Fruit fly (Drosophila melanogaster) whole organism, embryonic: Measurements from ENCODE around the gene LysRS.

Experiments used
- Atf3 ChIP-seq: fragments of 200-800 bp; sonication (Bioruptor generic); optimal IDR thresholded peaks from 3 replicates; lab custom pipeline; 2016; ENCODE audit warnings: missing biosample characterization, missing genetic modification characterization
- BEAF-32 ChIP-seq: fragments of 200-800 bp; sonication (Bioruptor generic); optimal IDR thresholded peaks from 3 replicates; lab custom pipeline; 2017; ENCODE audit warnings: missing biosample characterization, missing genetic modification characterization, mild to moderate bottlenecking, moderate library complexity, missing genetic modification reagents
- Blimp-1 ChIP-seq: fragments of 200-800 bp; sonication (Bioruptor generic); optimal IDR thresholded peaks from 3 replicates; lab custom pipeline; 2018; ENCODE audit warnings: missing biosample characterization, missing genetic modification characterization, mild to moderate bottlenecking, moderate library complexity, missing genetic modification reagents
- CG1024 ChIP-seq: fragments of 200-800 bp; sonication (Bioruptor generic); IDR thresholded peaks from 2 replicates; pipeline ENCODE4 v1.3.6; 2022; ENCODE audit warnings: missing biosample characterization, missing genetic modification characterization
- CG10543 ChIP-seq: fragments of 200-800 bp; sonication (Bioruptor generic); optimal IDR thresholded peaks from 3 replicates; lab custom pipeline; 2017; ENCODE audit warnings: missing biosample characterization, mild to moderate bottlenecking, missing genetic modification characterization, moderate library complexity
- CG13287 ChIP-seq: fragments of 200-800 bp; sonication (Bioruptor generic); IDR thresholded peaks from 2 replicates; pipeline ENCODE4 v1.3.6; 2022; ENCODE audit warnings: missing biosample characterization, missing genetic modification characterization; ENCODE audit not compliant: partially characterized antibody
- CG13624 ChIP-seq: fragments of 200-800 bp; sonication (Bioruptor generic); optimal IDR thresholded peaks from 2 replicates; lab custom pipeline; 2016; ENCODE audit warnings: missing biosample characterization, missing genetic modification characterization
- CG14014 ChIP-seq: fragments of 200-800 bp; sonication (Bioruptor generic); IDR thresholded peaks from 2 replicates; pipeline ENCODE4 v1.3.6; 2022; ENCODE audit warnings: missing biosample characterization, missing genetic modification characterization
- CG14050 ChIP-seq: fragments of 200-800 bp; sonication (Bioruptor generic); IDR thresholded peaks from 3 replicates; pipeline ENCODE4 v1.3.6; 2022; ENCODE audit warnings: missing biosample characterization, missing genetic modification characterization
- CG17186 ChIP-seq: fragments of 200-800 bp; sonication (Bioruptor generic); optimal IDR thresholded peaks from 3 replicates; lab custom pipeline; 2017; ENCODE audit warnings: missing biosample characterization, missing genetic modification reagents, missing genetic modification characterization
- CG17568 ChIP-seq: fragments of 200-800 bp; sonication (Bioruptor generic); optimal IDR thresholded peaks from 2 replicates; lab custom pipeline; 2018; ENCODE audit warnings: missing biosample characterization, mild to moderate bottlenecking, missing genetic modification characterization, moderate library complexity
- CG17829 ChIP-seq: fragments of 200-800 bp; optimal IDR thresholded peaks from 2 replicates; lab custom pipeline; 2019; ENCODE audit warnings: missing biosample characterization, mild to moderate bottlenecking, missing genetic modification characterization, moderate library complexity
- CG2199 ChIP-seq: fragments of 200-800 bp; sonication (Bioruptor generic); IDR thresholded peaks from 3 replicates; pipeline ENCODE4 v1.3.6; 2022; ENCODE audit warnings: missing biosample characterization, missing genetic modification characterization
- CG4617 ChIP-seq: fragments of 200-800 bp; sonication (Bioruptor generic); optimal IDR thresholded peaks from 3 replicates; lab custom pipeline; 2016; ENCODE audit warnings: missing biosample characterization, missing genetic modification characterization, borderline replicate concordance
- CG4820 ChIP-seq: fragments of 200-800 bp; sonication (Bioruptor generic); optimal IDR thresholded peaks from 3 replicates; lab custom pipeline; 2016; ENCODE audit warnings: missing biosample characterization, missing genetic modification characterization
- CG5953 ChIP-seq: fragments of 200-800 bp; sonication (Bioruptor generic); IDR thresholded peaks from 2 replicates; pipeline ENCODE4 v1.3.6; 2022; ENCODE audit warnings: missing biosample characterization, missing genetic modification characterization
- CG6254 ChIP-seq: fragments of 200-800 bp; sonication (Bioruptor generic); optimal IDR thresholded peaks from 3 replicates; lab custom pipeline; 2017; ENCODE audit warnings: mild to moderate bottlenecking, missing biosample characterization, missing genetic modification reagents, missing genetic modification characterization
- CG6683 ChIP-seq: fragments of 200-800 bp; sonication (Bioruptor generic); optimal IDR thresholded peaks from 2 replicates; lab custom pipeline; 2017; ENCODE audit warnings: missing biosample characterization, mild to moderate bottlenecking, missing genetic modification characterization, missing genetic modification reagents
- CG6689 ChIP-seq: fragments of 200-800 bp; sonication (Bioruptor generic); IDR thresholded peaks from 2 replicates; pipeline ENCODE4 v1.3.6; 2022; ENCODE audit warnings: missing biosample characterization, missing genetic modification characterization
- CG6765 ChIP-seq: fragments of 200-800 bp; sonication (Bioruptor generic); optimal IDR thresholded peaks from 3 replicates; lab custom pipeline; 2017; ENCODE audit warnings: missing biosample characterization, mild to moderate bottlenecking, missing genetic modification characterization
- CG7556 ChIP-seq: fragments of 200-800 bp; sonication (Bioruptor generic); optimal IDR thresholded peaks from 2 replicates; lab custom pipeline; 2017; ENCODE audit warnings: missing biosample characterization, mild to moderate bottlenecking, missing genetic modification characterization
- CG8281 ChIP-seq: fragments of 200-800 bp; sonication (Bioruptor generic); optimal IDR thresholded peaks from 2 replicates; lab custom pipeline; 2018; ENCODE audit warnings: missing biosample characterization, mild to moderate bottlenecking, missing genetic modification characterization, moderate library complexity
- CG8924 ChIP-seq: fragments of 200-800 bp; optimal IDR thresholded peaks from 3 replicates; lab custom pipeline; 2019; ENCODE audit warnings: missing biosample characterization, mild to moderate bottlenecking, missing genetic modification characterization, moderate library complexity
- CG9817 ChIP-seq: fragments of 200-800 bp; sonication (Bioruptor generic); optimal IDR thresholded peaks from 2 replicates; lab custom pipeline; 2018; ENCODE audit warnings: missing biosample characterization, mild to moderate bottlenecking, missing genetic modification characterization, moderate library complexity
- Dbx ChIP-seq: fragments of 200-800 bp; sonication (Bioruptor generic); IDR thresholded peaks from 3 replicates; pipeline ENCODE4 v1.3.6; 2022; ENCODE audit warnings: missing biosample characterization, missing genetic modification characterization
- Eip74EF ChIP-seq, 2 experiments: fragments of 200-800 bp in 1 of 2; fragments of >200 bp in 1 of 2; sonication (Bioruptor generic) in 1 of 2; optimal IDR thresholded peaks; 2 replicates each; lab custom pipeline; 2017 to 2019; ENCODE audit warnings: missing biosample characterization in 2 of 2, missing genetic modification characterization in 2 of 2, mild to moderate bottlenecking in 1 of 2, moderate library complexity in 1 of 2
- Fer3 ChIP-seq: fragments of 200-800 bp; sonication (Bioruptor generic); optimal IDR thresholded peaks from 2 replicates; lab custom pipeline; 2018; ENCODE audit warnings: missing biosample characterization, mild to moderate bottlenecking, missing genetic modification characterization, moderate library complexity
- HLHmδ ChIP-seq: fragments of 200-800 bp; sonication (Bioruptor generic); optimal IDR thresholded peaks from 2 replicates; lab custom pipeline; 2018; ENCODE audit warnings: missing biosample characterization, mild to moderate bottlenecking, missing genetic modification characterization, moderate library complexity
- Lhr ChIP-seq: fragments of 200-800 bp; sonication (Bioruptor generic); optimal IDR thresholded peaks from 3 replicates; lab custom pipeline; 2017; ENCODE audit warnings: mild to moderate bottlenecking, missing biosample characterization, missing genetic modification reagents, missing genetic modification characterization
- Myb ChIP-seq: fragments of 200-800 bp; sonication (Bioruptor generic); optimal IDR thresholded peaks from 2 replicates; lab custom pipeline; 2016; ENCODE audit warnings: missing biosample characterization, missing genetic modification characterization
- NC2β ChIP-seq: fragments of 200-800 bp; sonication (Bioruptor generic); optimal IDR thresholded peaks from 2 replicates; lab custom pipeline; 2016; ENCODE audit warnings: missing biosample characterization, missing genetic modification characterization
- Nf-YC ChIP-seq: fragments of 200-800 bp; optimal IDR thresholded peaks from 3 replicates; lab custom pipeline; 2019; ENCODE audit warnings: missing biosample characterization, mild to moderate bottlenecking, missing genetic modification characterization, moderate library complexity
- PHDP ChIP-seq: fragments of 200-800 bp; sonication (Bioruptor generic); optimal IDR thresholded peaks from 3 replicates; lab custom pipeline; 2018; ENCODE audit warnings: missing biosample characterization, mild to moderate bottlenecking, missing genetic modification characterization, moderate library complexity
- br ChIP-seq: fragments of >200 bp; optimal IDR thresholded peaks from 2 replicates; lab custom pipeline; 2017
- chinmo ChIP-seq: fragments of 200-800 bp; sonication (Bioruptor generic); IDR thresholded peaks from 4 replicates; pipeline ENCODE4 v1.3.6; 2022; ENCODE audit warnings: missing biosample characterization, missing genetic modification characterization; ENCODE audit not compliant: partially characterized antibody
- chm ChIP-seq: fragments of 200-800 bp; sonication (Bioruptor generic); IDR thresholded peaks from 2 replicates; pipeline ENCODE4 v1.3.6; 2022; ENCODE audit warnings: missing biosample characterization, missing genetic modification characterization
- cwo ChIP-seq: fragments of 200-800 bp; sonication (Bioruptor generic); optimal IDR thresholded peaks from 3 replicates; lab custom pipeline; 2017; ENCODE audit warnings: missing biosample characterization, missing genetic modification characterization, mild to moderate bottlenecking, moderate library complexity, missing genetic modification reagents
- ems ChIP-seq: fragments of 200-800 bp; sonication (Bioruptor generic); optimal IDR thresholded peaks from 3 replicates; lab custom pipeline; 2016; ENCODE audit warnings: missing biosample characterization, missing genetic modification characterization
- fru ChIP-seq: fragments of >200 bp; optimal IDR thresholded peaks from 2 replicates; lab custom pipeline; 2017
- gt ChIP-seq: fragments of 200-800 bp; sonication (Bioruptor generic); IDR thresholded peaks from 2 replicates; pipeline ENCODE4 v1.3.6; 2022; ENCODE audit warnings: missing biosample characterization, missing genetic modification characterization
- lmd ChIP-seq: fragments of 200-800 bp; sonication (Bioruptor generic); IDR thresholded peaks from 2 replicates; pipeline ENCODE4 v1.3.6; 2022; ENCODE audit warnings: missing biosample characterization, missing genetic modification characterization
- peb ChIP-seq: fragments of 200-800 bp; sonication (Bioruptor generic); IDR thresholded peaks from 2 replicates; pipeline ENCODE4 v1.3.6; 2022; ENCODE audit warnings: missing biosample characterization, missing genetic modification characterization
- pho ChIP-seq: fragments of 200-800 bp; sonication (Bioruptor generic); optimal IDR thresholded peaks from 2 replicates; lab custom pipeline; 2016; ENCODE audit warnings: missing biosample characterization, missing genetic modification characterization
- pita ChIP-seq: fragments of 200-800 bp; sonication (Bioruptor generic); optimal IDR thresholded peaks from 2 replicates; lab custom pipeline; 2017; ENCODE audit warnings: missing biosample characterization, mild to moderate bottlenecking, missing genetic modification characterization
- sd ChIP-seq: fragments of 200-800 bp; sonication (Bioruptor generic); optimal IDR thresholded peaks from 3 replicates; lab custom pipeline; 2018; ENCODE audit warnings: missing biosample characterization, mild to moderate bottlenecking, missing genetic modification characterization, moderate library complexity
- stwl ChIP-seq: fragments of 200-800 bp; sonication (Bioruptor generic); optimal IDR thresholded peaks from 3 replicates; lab custom pipeline; 2018; ENCODE audit warnings: missing biosample characterization, mild to moderate bottlenecking, missing genetic modification characterization, moderate library complexity
- tap ChIP-seq: fragments of 200-800 bp; optimal IDR thresholded peaks from 3 replicates; lab custom pipeline; 2019; ENCODE audit warnings: missing biosample characterization, mild to moderate bottlenecking, missing genetic modification characterization, moderate library complexity
- tio ChIP-seq: fragments of 200-800 bp; sonication (Bioruptor generic); optimal IDR thresholded peaks from 2 replicates; lab custom pipeline; 2017; ENCODE audit warnings: missing biosample characterization, missing genetic modification characterization, inconsistent platforms

Gene LysRS

dm6 chrX:9650757-9651594, 42.3 kb upstream of the LysRS start (continued):
- TF ChIP-seq Atf3 (GFP tag; lab: Kevin White, UChicago) (peak; percentile 95), CG4617 (GFP tag; lab: Kevin White, UChicago) (peak; percentile 90), BEAF-32 (no peak), cwo (GFP tag; lab: Kevin White, UChicago) (peak; percentile 81), pita (GFP tag; lab: Kevin White, UChicago) (no peak), ems (GFP tag; lab: Kevin White, UChicago) (peak; percentile 94), NC2β (GFP tag; lab: Kevin White, UChicago) (peak; percentile 97), CG17186 (GFP tag; lab: Kevin White, UChicago) (peak; percentile 78), sd (peak; percentile 70), CG2199 (GFP tag; lab: Robert Waterston, UW) (peak; percentile 97), CG14050 (GFP tag; lab: Robert Waterston, UW) (peak; percentile 96), CG17568 (GFP tag; lab: Kevin White, UChicago) (peak; percentile 89), Myb (GFP tag; lab: Kevin White, UChicago) (peak; percentile 85), lmd (peak; percentile 92), Nf-YC (tag; lab: Kevin White, UChicago) (peak; percentile 51), gt (GFP tag; lab: Robert Waterston, UW) (peak; percentile 91), br (lab: Kevin White, UChicago) (no peak), CG1024 (GFP tag; lab: Robert Waterston, UW) (peak; percentile 89), Dbx (GFP tag; lab: Robert Waterston, UW) (peak; percentile 76), Blimp-1 (GFP tag; lab: Kevin White, UChicago) (peak; percentile 91), CG7556 (GFP tag; lab: Kevin White, UChicago) (peak; percentile 95), tio (peak; percentile 90), CG6683 (GFP tag; lab: Kevin White, UChicago) (peak; percentile 83), CG4820 (GFP tag; lab: Kevin White, UChicago) (peak; percentile 92), Fer3 (tag; lab: Kevin White, UChicago) (peak; percentile 85), CG8924 (tag; lab: Kevin White, UChicago) (peak; percentile 96), chinmo (no peak), CG10543 (GFP tag; lab: Kevin White, UChicago) (peak; percentile 12), tap (tag; lab: Kevin White, UChicago) (peak; percentile 87), stwl (peak; percentile 26), CG9817 (tag; lab: Kevin White, UChicago) (peak; percentile 79), CG6765 (GFP tag; lab: Kevin White, UChicago) (peak; percentile 47), CG6689 (GFP tag; lab: Robert Waterston, UW) (peak; percentile 96), CG13287 (GFP tag; lab: Robert Waterston, UW) (0 out of 2 replicates have a peak, but pooled peaks have one; percentile 25), HLHmδ (no peak), CG14014 (GFP tag; lab: Robert Waterston, UW) (peak; percentile 93), chm (GFP tag; lab: Robert Waterston, UW) (peak; percentile 98), CG6254 (peak; percentile 94), peb (GFP tag; lab: Robert Waterston, UW) (peak; percentile 95), CG13624 (peak; percentile 86), pho (GFP tag; lab: Kevin White, UChicago) (peak; percentile 85), PHDP (peak; percentile 92), CG5953 (GFP tag; lab: Robert Waterston, UW) (peak; percentile 95), CG8281 (tag; lab: Kevin White, UChicago) (peak; percentile 79), Eip74EF (GFP tag; optimal IDR thresholded peaks at IDR 0.05; lab: Kevin White, UChicago) (peak in 1 of 2 experiments; percentile 93), Lhr (GFP tag; lab: Kevin White, UChicago) (peak; percentile 84), CG17829 (tag; lab: Kevin White, UChicago) (peak; percentile 97), fru (no peak)
